Worm (Caenorhabditis elegans) whole organism, L2 larva: Measurements from ENCODE around the gene ZC116.1.

ENCODE experiments used
- C34F6.9 ChIP-seq: fragments of 150-350 bp; optimal IDR thresholded peaks from 2 replicates; lab custom pipeline; 2014; ENCODE audit warnings: missing biosample characterization, missing genetic modification characterization
- F13H6.1 ChIP-seq: sonication (generic microtip); optimal IDR thresholded peaks from 2 replicates; lab custom pipeline; 2016; ENCODE audit warnings: missing genetic modification characterization, missing compliant biosample characterization
- R02D3.7 ChIP-seq: fragments of 150-350 bp; optimal IDR thresholded peaks from 2 replicates; lab custom pipeline; 2014; ENCODE audit warnings: missing biosample characterization, missing genetic modification characterization
- Y55F3AM.14 ChIP-seq: fragments of 200-800 bp; sonication (Bioruptor generic); optimal IDR thresholded peaks from 2 replicates; lab custom pipeline; 2018; ENCODE audit warnings: mild to moderate bottlenecking, missing genetic modification characterization, missing compliant biosample characterization
- alr-1 ChIP-seq: fragments of 150-350 bp; optimal IDR thresholded peaks from 2 replicates; lab custom pipeline; 2014; ENCODE audit warnings: missing biosample characterization, missing genetic modification characterization
- aly-2 ChIP-seq: fragments of 150-350 bp; optimal IDR thresholded peaks from 2 replicates; lab custom pipeline; 2014; ENCODE audit warnings: missing biosample characterization, missing genetic modification characterization
- ama-1 ChIP-seq: fragments of 150-350 bp; optimal IDR thresholded peaks from 2 replicates; lab custom pipeline; 2018; ENCODE audit warnings: inconsistent platforms
- blmp-1 ChIP-seq: sonication (generic microtip); optimal IDR thresholded peaks from 2 replicates; lab custom pipeline; 2017; ENCODE audit warnings: missing genetic modification characterization, mild to moderate bottlenecking, missing compliant biosample characterization, antibody characterized with exemption, moderate library complexity; ENCODE audit not compliant: insufficient read depth
- ceh-16 ChIP-seq: fragments of 150-350 bp; optimal IDR thresholded peaks from 2 replicates; lab custom pipeline; 2014; ENCODE audit warnings: missing biosample characterization, missing genetic modification characterization
- ceh-82 ChIP-seq: fragments of 150-350 bp; optimal IDR thresholded peaks from 2 replicates; lab custom pipeline; 2014; ENCODE audit warnings: missing biosample characterization, missing genetic modification characterization
- crh-2 ChIP-seq: sonication (generic microtip); optimal IDR thresholded peaks from 2 replicates; lab custom pipeline; 2017; ENCODE audit warnings: missing biosample characterization, missing genetic modification characterization
- dmd-4 ChIP-seq: sonication (generic microtip); optimal IDR thresholded peaks from 2 replicates; lab custom pipeline; 2017; ENCODE audit warnings: missing biosample characterization, missing genetic modification characterization
- egl-27 ChIP-seq: sonication (generic microtip); optimal IDR thresholded peaks from 3 replicates; lab custom pipeline; 2017; ENCODE audit warnings: missing biosample characterization, missing genetic modification reagents, missing genetic modification characterization
- elt-1 ChIP-seq: fragments of 150-350 bp; optimal IDR thresholded peaks from 2 replicates; lab custom pipeline; 2014; ENCODE audit warnings: missing biosample characterization, missing genetic modification characterization
- elt-3 ChIP-seq: sonication (generic microtip); optimal IDR thresholded peaks from 2 replicates; lab custom pipeline; 2017; ENCODE audit warnings: missing biosample characterization, missing genetic modification characterization
- fos-1 ChIP-seq: fragments of 150-350 bp; optimal IDR thresholded peaks from 2 replicates; lab custom pipeline; 2014; ENCODE audit warnings: missing biosample characterization, missing genetic modification characterization
- gmeb-1 ChIP-seq: fragments of 150-350 bp; optimal IDR thresholded peaks from 2 replicates; lab custom pipeline; 2014; ENCODE audit warnings: missing biosample characterization, missing genetic modification characterization
- lin-11 ChIP-seq: fragments of 150-350 bp; sonication (generic microtip); optimal IDR thresholded peaks from 2 replicates; lab custom pipeline; 2014; ENCODE audit warnings: missing biosample characterization, missing genetic modification characterization, inconsistent platforms, mixed read lengths
- lin-13 ChIP-seq: fragments of 150-350 bp; optimal IDR thresholded peaks from 2 replicates; lab custom pipeline; 2014; ENCODE audit warnings: missing biosample characterization, missing genetic modification reagents, missing genetic modification characterization
- lin-39 ChIP-seq: fragments of 150-350 bp; optimal IDR thresholded peaks from 2 replicates; lab custom pipeline; 2014; ENCODE audit warnings: missing biosample characterization, missing genetic modification reagents, missing genetic modification characterization
- lsy-2 ChIP-seq, 2 experiments: fragments of 150-350 bp in 1 of 2; sonication (generic microtip) in 1 of 2; optimal IDR thresholded peaks; 2 replicates each; lab custom pipeline; 2014 to 2017; ENCODE audit warnings: missing biosample characterization in 2 of 2, missing genetic modification characterization in 2 of 2
- mab-5 ChIP-seq: fragments of 150-350 bp; optimal IDR thresholded peaks from 2 replicates; lab custom pipeline; 2014; ENCODE audit warnings: missing biosample characterization, missing genetic modification characterization
- mbf-1 ChIP-seq: sonication (generic microtip); optimal IDR thresholded peaks from 2 replicates; lab custom pipeline; 2017; ENCODE audit warnings: missing biosample characterization, missing genetic modification characterization
- mdl-1 ChIP-seq, 2 experiments: fragments of 150-350 bp in 1 of 2; sonication (generic microtip) in 1 of 2; optimal IDR thresholded peaks; 2 replicates each; lab custom pipeline; 2017; ENCODE audit warnings: missing biosample characterization in 2 of 2, missing genetic modification characterization in 2 of 2
- nhr-10 ChIP-seq: sonication (generic microtip); optimal IDR thresholded peaks from 2 replicates; lab custom pipeline; 2017; ENCODE audit warnings: missing biosample characterization, missing genetic modification characterization
- nhr-11 ChIP-seq: fragments of 150-350 bp; optimal IDR thresholded peaks from 2 replicates; lab custom pipeline; 2014; ENCODE audit warnings: missing biosample characterization, missing genetic modification characterization
- nhr-12 ChIP-seq: fragments of 150-350 bp; optimal IDR thresholded peaks from 2 replicates; lab custom pipeline; 2014; ENCODE audit warnings: missing biosample characterization, missing genetic modification characterization
- nhr-129 ChIP-seq: fragments of 150-350 bp; optimal IDR thresholded peaks from 2 replicates; lab custom pipeline; 2014; ENCODE audit warnings: missing biosample characterization, missing genetic modification characterization
- nhr-21 ChIP-seq: fragments of 150-350 bp; optimal IDR thresholded peaks from 2 replicates; lab custom pipeline; 2014; ENCODE audit warnings: missing biosample characterization, missing genetic modification characterization
- nhr-23 ChIP-seq: fragments of 150-350 bp; optimal IDR thresholded peaks from 2 replicates; lab custom pipeline; 2014; ENCODE audit warnings: missing biosample characterization, missing genetic modification reagents, missing genetic modification characterization
- nhr-237 ChIP-seq: fragments of 150-350 bp; optimal IDR thresholded peaks from 2 replicates; lab custom pipeline; 2014; ENCODE audit warnings: missing biosample characterization, missing genetic modification characterization
- nhr-25 ChIP-seq: fragments of 150-350 bp; sonication (generic microtip); optimal IDR thresholded peaks from 3 replicates; lab custom pipeline; 2014; ENCODE audit warnings: missing biosample characterization, missing genetic modification characterization
- nhr-6 ChIP-seq: fragments of 150-350 bp; optimal IDR thresholded peaks from 2 replicates; lab custom pipeline; 2014; ENCODE audit warnings: missing biosample characterization, missing genetic modification characterization
- nhr-77 ChIP-seq: fragments of 150-350 bp; optimal IDR thresholded peaks from 2 replicates; lab custom pipeline; 2014; ENCODE audit warnings: missing biosample characterization, missing genetic modification characterization
- peb-1 ChIP-seq: fragments of 150-350 bp; optimal IDR thresholded peaks from 2 replicates; lab custom pipeline; 2014; ENCODE audit warnings: missing biosample characterization, missing genetic modification characterization
- sem-4 ChIP-seq: fragments of 150-350 bp; optimal IDR thresholded peaks from 2 replicates; lab custom pipeline; 2014; ENCODE audit warnings: missing biosample characterization, missing genetic modification reagents, missing genetic modification characterization
- skn-1 ChIP-seq: sonication (generic microtip); optimal IDR thresholded peaks from 2 replicates; lab custom pipeline; 2017; ENCODE audit warnings: missing biosample characterization, missing genetic modification characterization
- sma-3 ChIP-seq: sonication (generic microtip); optimal IDR thresholded peaks from 2 replicates; lab custom pipeline; 2016; ENCODE audit warnings: missing genetic modification reagents, missing genetic modification characterization, missing compliant biosample characterization
- sma-9 ChIP-seq, 2 experiments: fragments of 150-350 bp in 1 of 2; sonication (generic microtip) in 1 of 2; optimal IDR thresholded peaks; 2 replicates each; lab custom pipeline; 2014 to 2016; ENCODE audit warnings: missing genetic modification characterization in 2 of 2, mild to moderate bottlenecking in 1 of 2, missing biosample characterization in 1 of 2, missing compliant biosample characterization in 1 of 2, missing genetic modification reagents in 1 of 2, moderate library complexity in 1 of 2
- unc-55 ChIP-seq: fragments of 150-350 bp; sonication (generic microtip); optimal IDR thresholded peaks from 3 replicates; lab custom pipeline; 2014; ENCODE audit warnings: missing biosample characterization, missing genetic modification reagents, missing genetic modification characterization
- unc-62 ChIP-seq: fragments of 150-350 bp; optimal IDR thresholded peaks from 2 replicates; lab custom pipeline; 2014; ENCODE audit warnings: missing biosample characterization, missing genetic modification reagents, missing genetic modification characterization
- zag-1 ChIP-seq: fragments of 150-350 bp; optimal IDR thresholded peaks from 2 replicates; lab custom pipeline; 2014; ENCODE audit warnings: missing biosample characterization, missing genetic modification characterization
- ztf-1 ChIP-seq: fragments of 200-800 bp; sonication (Bioruptor generic); conservative IDR thresholded peaks from 2 replicates; pipeline ENCODE4 v1.3.6; 2022; ENCODE audit warnings: missing genetic modification characterization, missing compliant biosample characterization
- ztf-11 ChIP-seq: sonication (generic microtip); optimal IDR thresholded peaks from 2 replicates; lab custom pipeline; 2017; ENCODE audit warnings: missing biosample characterization, missing genetic modification characterization
- ztf-4 ChIP-seq: fragments of 150-350 bp; optimal IDR thresholded peaks from 2 replicates; lab custom pipeline; 2014; ENCODE audit warnings: missing biosample characterization, missing genetic modification characterization

Gene ZC116.1

DNA sequence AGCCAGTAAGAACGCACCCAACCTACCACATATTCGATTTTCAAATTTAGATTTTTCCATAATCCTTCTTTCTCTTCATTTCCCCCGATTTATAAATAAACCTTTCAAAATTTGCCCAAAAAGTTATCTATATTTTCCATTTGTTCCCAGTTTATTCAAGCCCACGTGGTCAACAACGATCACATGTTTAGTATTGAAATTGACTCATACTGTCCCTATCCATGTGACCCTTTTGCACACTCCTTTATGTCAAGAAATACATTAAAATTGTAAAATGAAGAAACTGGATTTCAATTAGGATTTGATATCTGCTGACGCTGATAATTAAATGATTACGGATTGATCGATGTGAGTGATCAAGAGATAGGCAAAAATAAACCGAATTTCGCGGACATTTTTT is 25.6 kb downstream of the ZC116.1 start:
- TF ChIP-seq aly-2 (tag; lab: Kevin White, UChicago) (no peak), ztf-1 (no peak), gmeb-1 (peak; percentile 72), crh-2 (tag; lab: Kevin White, UChicago) (peak; percentile 42), mdl-1 (tag; optimal IDR thresholded peaks at IDR 0.05; lab: Kevin White, UChicago) (peak in 1 of 2 experiments; percentile 27), ztf-11 (tag; lab: Kevin White, UChicago) (no peak), ztf-4 (tag; lab: Kevin White, UChicago) (peak; percentile 4), nhr-21 (tag; lab: Kevin White, UChicago) (peak; percentile 22), nhr-129 (tag; lab: Kevin White, UChicago) (peak; percentile 83), sma-3 (peak; percentile 92), sma-9 (GFP tag; optimal IDR thresholded peaks at IDR 0.05; lab: Kevin White, UChicago) (peak; percentile 91), sma-9 (tag; optimal IDR thresholded peaks at IDR 0.05; lab: Kevin White, UChicago) (no peak), nhr-237 (no peak), ceh-16 (no peak), nhr-77 (tag; lab: Kevin White, UChicago) (no peak), nhr-11 (tag; lab: Kevin White, UChicago) (no peak), fos-1 (peak; percentile 15), lin-11 (tag; lab: Kevin White, UChicago) (no peak), C34F6.9 (peak; percentile 63)

- TF ChIP-seq peb-1, result no peak
- no peak for TF ChIP-seq egl-27
- no peak for TF ChIP-seq ama-1 (lab: Kevin White, UChicago)
- TF ChIP-seq crh-2 (tag; lab: Kevin White, UChicago), result peak; percentile 16
- TF ChIP-seq F13H6.1 (tag; lab: Kevin White, UChicago), result peak; percentile 41
- TF ChIP-seq lsy-2 (tag; optimal IDR thresholded peaks at IDR 0.05; lab: Kevin White, UChicago), result peak in 1 of 2 experiments; percentile 31
- peak; percentile 62 for TF ChIP-seq sma-9 (GFP tag; optimal IDR thresholded peaks at IDR 0.05; lab: Kevin White, UChicago)
- TF ChIP-seq sma-9 (tag; optimal IDR thresholded peaks at IDR 0.05; lab: Kevin White, UChicago), result no peak
- TF ChIP-seq nhr-25 (tag; lab: Kevin White, UChicago), result peak; percentile 71
- peak; percentile 55 for TF ChIP-seq nhr-129 (tag; lab: Kevin White, UChicago)
- TF ChIP-seq lin-13 (GFP tag; lab: Kevin White, UChicago), result no peak
- TF ChIP-seq mab-5 (tag; lab: Kevin White, UChicago), result peak; percentile 17
- no peak for TF ChIP-seq elt-3 (tag; lab: Kevin White, UChicago)
- peak; percentile 3 for TF ChIP-seq C34F6.9
- TF ChIP-seq sem-4 (tag; lab: Kevin White, UChicago), result peak; percentile 24
- TF ChIP-seq, all 48 proteins: peak for 9
Observed at ce11 chrV:12636248-12636647, 26.6 kb downstream of the ZC116.1 start.

DNA sequence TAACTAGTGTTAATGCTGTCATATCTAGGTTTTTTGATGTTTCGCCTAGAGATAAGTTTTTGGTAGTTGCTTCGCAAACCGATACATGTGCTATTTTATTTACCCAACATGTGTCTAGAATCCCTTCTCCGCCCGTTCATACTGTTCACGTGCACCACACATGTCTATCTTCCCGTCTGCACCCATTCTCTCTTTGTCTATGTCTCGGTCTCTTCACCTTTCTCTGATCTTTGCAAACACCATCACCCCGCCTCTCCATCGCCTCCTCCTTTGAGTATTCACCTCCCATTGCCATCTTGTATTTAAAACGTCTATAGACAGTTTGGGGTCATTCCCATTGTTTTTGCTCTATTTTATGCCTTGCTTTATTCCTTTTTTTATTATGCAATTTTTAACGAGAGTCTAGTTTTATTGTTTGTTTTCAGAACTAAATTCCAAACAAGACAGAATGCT is 27.6 kb downstream of the ZC116.1 start, which contains the start of gene F56H9.2:
Gene F56H9.2 (plus strand): TSS at position 426 of the 453 bp plus-strand sequence.
- TF ChIP-seq nhr-6 (tag; lab: Kevin White, UChicago), result no peak
- TF ChIP-seq nhr-237, result no peak
- TF ChIP-seq elt-1 (tag; lab: Kevin White, UChicago), result no peak
- TF ChIP-seq nhr-77 (tag; lab: Kevin White, UChicago), result no peak
- TF ChIP-seq ztf-1, result no peak
- TF ChIP-seq nhr-12 (tag; lab: Kevin White, UChicago), result no peak
- TF ChIP-seq ztf-4 (tag; lab: Kevin White, UChicago), result peak; percentile 56
- peak; percentile 62 for TF ChIP-seq fos-1
- TF ChIP-seq elt-3 (tag; lab: Kevin White, UChicago), result no peak
- TF ChIP-seq unc-62 (GFP tag; lab: Kevin White, UChicago), result no peak
- no peak for TF ChIP-seq R02D3.7
- peak; percentile 79 for TF ChIP-seq blmp-1 (tag; lab: Kevin White, UChicago)
- TF ChIP-seq gmeb-1, result peak; percentile 68
- TF ChIP-seq zag-1 (tag; lab: Kevin White, UChicago), result no peak
- TF ChIP-seq nhr-23 (tag; lab: Kevin White, UChicago), result no peak
- TF ChIP-seq unc-55 (GFP tag; lab: Kevin White, UChicago), result peak; percentile 39
- TF ChIP-seq F13H6.1 (tag; lab: Kevin White, UChicago), result peak; percentile 93
- no peak for TF ChIP-seq skn-1 (tag; lab: Kevin White, UChicago)
- no peak for TF ChIP-seq mab-5 (tag; lab: Kevin White, UChicago)
- TF ChIP-seq egl-27, result peak; percentile 90
- no peak for TF ChIP-seq peb-1
- TF ChIP-seq mbf-1 (tag; lab: Kevin White, UChicago), result no peak
- no peak for TF ChIP-seq nhr-10 (tag; lab: Kevin White, UChicago)
- TF ChIP-seq sma-9 (GFP tag; optimal IDR thresholded peaks at IDR 0.05; lab: Kevin White, UChicago), result peak; percentile 99
- TF ChIP-seq sma-9 (tag; optimal IDR thresholded peaks at IDR 0.05; lab: Kevin White, UChicago), result no peak
- no peak for TF ChIP-seq nhr-11 (tag; lab: Kevin White, UChicago)
- TF ChIP-seq nhr-25 (tag; lab: Kevin White, UChicago), result peak; percentile 92
- TF ChIP-seq alr-1 (tag; lab: Kevin White, UChicago), result no peak
- TF ChIP-seq lin-13 (GFP tag; lab: Kevin White, UChicago), result peak; percentile 47
- no peak for TF ChIP-seq dmd-4 (tag; lab: Kevin White, UChicago)
- peak; percentile 65 for TF ChIP-seq crh-2 (tag; lab: Kevin White, UChicago)
- peak; percentile 75 for TF ChIP-seq Y55F3AM.14 (GFP tag; lab: Kevin White, UChicago)
- no peak for TF ChIP-seq lin-11 (tag; lab: Kevin White, UChicago)
- peak; percentile 58 for TF ChIP-seq sem-4 (tag; lab: Kevin White, UChicago)
- TF ChIP-seq lin-39, result no peak
- TF ChIP-seq ama-1 (lab: Kevin White, UChicago), result peak; percentile 69
- TF ChIP-seq mdl-1 (tag; optimal IDR thresholded peaks at IDR 0.05; lab: Kevin White, UChicago), result peak; percentile 66 to 80
- peak; percentile 90 for TF ChIP-seq nhr-129 (tag; lab: Kevin White, UChicago)
- peak; percentile 60 for TF ChIP-seq C34F6.9
- TF ChIP-seq ceh-82, result no peak
- peak in 1 of 2 experiments; percentile 60 for TF ChIP-seq lsy-2 (tag; optimal IDR thresholded peaks at IDR 0.05; lab: Kevin White, UChicago)
- peak; percentile 57 for TF ChIP-seq ceh-16
